Fruit fly (Drosophila melanogaster) whole organism, prepupa: ENCODE results near the gene CG31743.

ENCODE experiments used
- CG10631 ChIP-seq: fragments of 200-800 bp; sonication (Bioruptor generic); optimal IDR thresholded peaks from 2 replicates; lab custom pipeline; 2016; ENCODE audit warnings: missing biosample characterization, missing genetic modification characterization
- CG10669 ChIP-seq: fragments of 200-800 bp; sonication (Bioruptor generic); optimal IDR thresholded peaks from 3 replicates; lab custom pipeline; 2018; ENCODE audit warnings: missing biosample characterization, mild to moderate bottlenecking, missing genetic modification characterization, moderate library complexity
- CG15336 ChIP-seq: fragments of 200-800 bp; sonication (Bioruptor generic); IDR thresholded peaks from 2 replicates; pipeline ENCODE4 v1.3.6; 2022; ENCODE audit warnings: missing biosample characterization, missing genetic modification characterization
- CG1621 ChIP-seq: fragments of 200-800 bp; sonication (Bioruptor generic); optimal IDR thresholded peaks from 3 replicates; lab custom pipeline; 2018; ENCODE audit warnings: missing biosample characterization, mild to moderate bottlenecking, missing genetic modification characterization
- CG16779 ChIP-seq: fragments of 200-800 bp; sonication (Bioruptor generic); optimal IDR thresholded peaks from 3 replicates; lab custom pipeline; 2017; ENCODE audit warnings: missing biosample characterization, mild to moderate bottlenecking, missing genetic modification characterization
- CG3032 ChIP-seq: fragments of 200-800 bp; optimal IDR thresholded peaks from 2 replicates; lab custom pipeline; 2019; ENCODE audit warnings: missing biosample characterization, mild to moderate bottlenecking, missing genetic modification characterization, moderate library complexity
- CG31627 ChIP-seq: fragments of 200-800 bp; sonication (Bioruptor generic); optimal IDR thresholded peaks from 3 replicates; lab custom pipeline; 2016; ENCODE audit warnings: missing biosample characterization, missing genetic modification characterization
- CG32006 ChIP-seq: fragments of 200-800 bp; sonication (Bioruptor generic); optimal IDR thresholded peaks from 3 replicates; lab custom pipeline; 2017; ENCODE audit warnings: missing biosample characterization, mild to moderate bottlenecking, missing genetic modification characterization
- CG34406 ChIP-seq: fragments of 200-800 bp; sonication (Bioruptor generic); optimal IDR thresholded peaks from 3 replicates; lab custom pipeline; 2016; ENCODE audit warnings: missing biosample characterization, missing genetic modification characterization
- CG3919 ChIP-seq: fragments of 200-800 bp; sonication (Bioruptor generic); optimal IDR thresholded peaks from 3 replicates; lab custom pipeline; 2016; ENCODE audit warnings: missing biosample characterization, missing genetic modification characterization
- CG4318 ChIP-seq: fragments of 200-800 bp; sonication (Bioruptor generic); optimal IDR thresholded peaks from 3 replicates; lab custom pipeline; 2017; ENCODE audit warnings: missing biosample characterization, mild to moderate bottlenecking, missing genetic modification characterization
- CG6163 ChIP-seq: fragments of 200-800 bp; sonication (Bioruptor generic); IDR thresholded peaks from 3 replicates; pipeline ENCODE4 v1.3.6; 2022; ENCODE audit warnings: missing biosample characterization, missing genetic modification characterization
- CG6854 ChIP-seq: fragments of 200-800 bp; sonication (Bioruptor generic); optimal IDR thresholded peaks from 2 replicates; lab custom pipeline; 2017; ENCODE audit warnings: missing biosample characterization, mild to moderate bottlenecking, missing genetic modification characterization
- CG8119 ChIP-seq: fragments of 200-800 bp; sonication (Bioruptor generic); IDR thresholded peaks from 3 replicates; pipeline ENCODE4 v1.3.6; 2022; ENCODE audit warnings: missing biosample characterization, missing genetic modification characterization
- CG8319 ChIP-seq: fragments of 200-800 bp; sonication (Bioruptor generic); optimal IDR thresholded peaks from 3 replicates; lab custom pipeline; 2016; ENCODE audit warnings: missing biosample characterization, missing genetic modification characterization
- CG9139 ChIP-seq: fragments of 200-800 bp; sonication (Bioruptor generic); optimal IDR thresholded peaks from 3 replicates; lab custom pipeline; 2017; ENCODE audit warnings: missing biosample characterization, mild to moderate bottlenecking, missing genetic modification characterization
- Ets96B ChIP-seq: fragments of 200-800 bp; optimal IDR thresholded peaks from 2 replicates; lab custom pipeline; 2019; ENCODE audit warnings: missing biosample characterization, mild to moderate bottlenecking, missing genetic modification characterization, moderate library complexity
- Hr39 ChIP-seq: fragments of 200-800 bp; sonication (Bioruptor generic); optimal IDR thresholded peaks from 2 replicates; lab custom pipeline; 2016; ENCODE audit warnings: missing biosample characterization, missing genetic modification characterization
- Hr4 ChIP-seq: fragments of 200-800 bp; sonication (Bioruptor generic); optimal IDR thresholded peaks from 3 replicates; lab custom pipeline; 2016; ENCODE audit warnings: missing biosample characterization, missing genetic modification characterization
- Met ChIP-seq: fragments of 200-800 bp; sonication (Bioruptor generic); optimal IDR thresholded peaks from 3 replicates; lab custom pipeline; 2016; ENCODE audit warnings: missing biosample characterization, missing genetic modification characterization
- OdsH ChIP-seq: fragments of 200-800 bp; sonication (Bioruptor generic); optimal IDR thresholded peaks from 3 replicates; lab custom pipeline; 2016; ENCODE audit warnings: missing biosample characterization, missing genetic modification characterization
- Sox15 ChIP-seq: fragments of 200-800 bp; sonication (Bioruptor generic); optimal IDR thresholded peaks from 3 replicates; lab custom pipeline; 2016; ENCODE audit warnings: missing biosample characterization, missing genetic modification characterization
- achi ChIP-seq: fragments of 200-800 bp; sonication (Bioruptor generic); optimal IDR thresholded peaks from 3 replicates; lab custom pipeline; 2016; ENCODE audit warnings: missing biosample characterization, missing genetic modification characterization
- dsx ChIP-seq: fragments of 200-800 bp; optimal IDR thresholded peaks from 3 replicates; lab custom pipeline; 2019; ENCODE audit warnings: missing biosample characterization, mild to moderate bottlenecking, missing genetic modification characterization, moderate library complexity; ENCODE audit not compliant: poor library complexity, severe bottlenecking
- fd59A ChIP-seq: fragments of 200-800 bp; sonication (Bioruptor generic); optimal IDR thresholded peaks from 2 replicates; lab custom pipeline; 2017; ENCODE audit warnings: missing biosample characterization, mild to moderate bottlenecking, missing genetic modification characterization, missing genetic modification reagents
- fd85E ChIP-seq: fragments of 200-800 bp; sonication (Bioruptor generic); optimal IDR thresholded peaks from 3 replicates; lab custom pipeline; 2016; ENCODE audit warnings: missing biosample characterization, missing genetic modification characterization
- fkh ChIP-seq: fragments of 200-800 bp; sonication (Bioruptor generic); optimal IDR thresholded peaks from 3 replicates; lab custom pipeline; 2017; ENCODE audit warnings: missing biosample characterization, mild to moderate bottlenecking, missing genetic modification characterization, moderate library complexity
- lz ChIP-seq: fragments of 200-800 bp; sonication (Bioruptor generic); optimal IDR thresholded peaks from 3 replicates; lab custom pipeline; 2016; ENCODE audit warnings: missing biosample characterization, missing genetic modification characterization
- net ChIP-seq: fragments of 200-800 bp; sonication (Bioruptor generic); optimal IDR thresholded peaks from 3 replicates; lab custom pipeline; 2016; ENCODE audit warnings: missing biosample characterization, missing genetic modification characterization
- pdm3 ChIP-seq: fragments of 200-800 bp; sonication (Bioruptor generic); optimal IDR thresholded peaks from 3 replicates; lab custom pipeline; 2016; ENCODE audit warnings: missing biosample characterization, missing genetic modification characterization
- salr ChIP-seq, 2 experiments: fragments of 200-800 bp; sonication (Bioruptor generic); optimal IDR thresholded peaks; 3 replicates each; lab custom pipeline; 2016 to 2018; ENCODE audit warnings: missing biosample characterization in 2 of 2, missing genetic modification characterization in 2 of 2, mild to moderate bottlenecking in 1 of 2
- spab ChIP-seq: fragments of 200-800 bp; sonication (Bioruptor generic); optimal IDR thresholded peaks from 2 replicates; lab custom pipeline; 2017; ENCODE audit warnings: missing biosample characterization, mild to moderate bottlenecking, missing genetic modification characterization, missing genetic modification reagents
- ss ChIP-seq, 2 experiments: fragments of 200-800 bp; sonication (Bioruptor generic); optimal IDR thresholded peaks; 2 replicates in 1 of 2; 3 replicates in 1 of 2; lab custom pipeline; 2017 to 2018; ENCODE audit warnings: mild to moderate bottlenecking in 2 of 2, missing biosample characterization in 2 of 2, missing genetic modification characterization in 2 of 2, moderate library complexity in 1 of 2
- svp ChIP-seq: fragments of 200-800 bp; sonication (Bioruptor generic); peaks from one replicate; lab custom pipeline; 2016; ENCODE audit warnings: missing biosample characterization, missing genetic modification characterization

The CG31743 gene

DNA sequence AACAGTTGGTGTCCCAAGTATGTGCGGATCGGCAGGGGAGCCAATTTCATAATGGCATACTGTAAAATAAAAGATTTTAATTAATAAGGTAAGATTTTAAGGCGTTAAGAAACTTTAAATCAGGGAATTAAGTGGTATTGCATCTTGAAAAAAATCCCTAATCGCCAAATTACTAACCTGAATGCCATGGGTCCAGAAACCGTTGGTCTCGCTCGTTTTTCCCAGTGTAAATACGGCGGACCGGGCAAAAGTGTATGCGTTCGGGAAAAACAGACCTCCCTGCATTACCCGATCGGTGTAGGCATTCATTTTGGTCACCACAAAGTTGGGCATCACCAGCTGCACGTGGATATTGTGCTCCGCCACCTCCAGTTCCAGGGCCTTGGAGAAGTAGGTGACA, 36.0 kb upstream of the CG31743 start (continued):
- TF ChIP-seq CG4318 (GFP tag; lab: Kevin White, UChicago) (no peak), CG9139 (GFP tag; lab: Kevin White, UChicago) (no peak), lz (GFP tag; lab: Kevin White, UChicago) (peak; percentile 47), CG3032 (tag; lab: Kevin White, UChicago) (no peak), CG10669 (GFP tag; lab: Kevin White, UChicago) (no peak), CG6163 (GFP tag; lab: Robert Waterston, UW) (no peak; the same call in 2 of the 3 replicates), fd59A (no peak), spab (GFP tag; lab: Kevin White, UChicago) (no peak), CG16779 (no peak), pdm3 (GFP tag; lab: Kevin White, UChicago) (peak; percentile 17), Sox15 (GFP tag; lab: Kevin White, UChicago) (peak; percentile 10), CG1621 (tag; lab: Kevin White, UChicago) (no peak), CG8319 (GFP tag; lab: Kevin White, UChicago) (no peak)

DNA sequence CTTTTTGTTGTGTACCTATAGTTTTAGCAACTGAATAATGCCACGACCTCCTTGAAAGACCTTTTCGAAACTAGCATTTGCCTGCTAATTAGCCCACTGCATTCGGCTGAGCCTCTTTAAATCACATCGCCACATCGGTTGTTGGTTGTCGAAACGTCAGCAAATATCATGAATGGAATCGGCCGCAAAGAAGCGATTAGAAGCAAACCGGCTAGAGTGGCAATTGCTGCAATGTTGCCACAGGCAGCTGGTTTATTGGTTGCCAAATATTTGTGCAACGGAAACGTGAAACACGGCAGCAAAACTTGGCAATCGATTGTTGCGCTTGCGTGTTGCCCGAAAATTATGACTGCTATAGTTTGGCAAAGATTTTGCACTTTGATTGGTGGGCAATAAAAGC, 34.1 kb upstream of the CG31743 start:
- TF ChIP-seq fkh (GFP tag; lab: Kevin White, UChicago) (peak; percentile 13), OdsH (GFP tag; lab: Kevin White, UChicago) (no peak), net (GFP tag; lab: Kevin White, UChicago) (no peak)
- TF ChIP-seq, all 60 proteins: peak for 1

DNA sequence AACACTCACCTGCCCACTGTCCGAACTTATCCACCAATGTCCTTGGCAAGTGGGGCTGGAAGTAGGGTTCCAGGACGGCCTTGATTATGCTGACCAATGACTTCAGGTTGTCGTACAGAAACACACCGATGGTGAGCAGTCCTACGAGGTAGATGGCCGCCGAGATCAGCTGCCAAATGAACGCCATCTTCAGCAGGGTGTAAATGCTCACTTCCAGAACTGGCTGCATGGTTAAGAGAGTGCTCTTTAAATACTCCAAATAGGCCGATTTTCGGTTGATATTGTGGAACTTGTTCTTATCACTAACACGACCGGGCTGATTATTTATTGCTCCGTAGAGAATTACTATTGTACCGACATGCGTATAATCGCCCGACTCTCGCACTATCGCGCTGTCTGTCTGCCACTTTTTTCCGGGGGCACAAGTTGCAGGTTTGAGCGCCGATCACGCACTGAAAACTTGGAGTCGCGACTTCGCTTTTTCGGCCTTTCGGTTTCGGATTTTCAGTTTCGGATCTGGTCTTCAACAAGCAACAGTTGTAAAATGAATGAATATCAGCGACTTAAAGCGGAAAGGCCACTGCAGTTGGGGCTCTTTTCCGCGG, 32.5 kb upstream of the CG31743 start:
- TF ChIP-seq CG8319 (GFP tag; lab: Kevin White, UChicago), result no peak
- TF ChIP-seq CG15336 (GFP tag; lab: Robert Waterston, UW), result peak; percentile 24; the same call in 1 of the 2 replicates
- TF ChIP-seq ss (GFP tag; optimal IDR thresholded peaks at IDR 0.05; lab: Kevin White, UChicago), result peak in 1 of 2 experiments; percentile 15

DNA sequence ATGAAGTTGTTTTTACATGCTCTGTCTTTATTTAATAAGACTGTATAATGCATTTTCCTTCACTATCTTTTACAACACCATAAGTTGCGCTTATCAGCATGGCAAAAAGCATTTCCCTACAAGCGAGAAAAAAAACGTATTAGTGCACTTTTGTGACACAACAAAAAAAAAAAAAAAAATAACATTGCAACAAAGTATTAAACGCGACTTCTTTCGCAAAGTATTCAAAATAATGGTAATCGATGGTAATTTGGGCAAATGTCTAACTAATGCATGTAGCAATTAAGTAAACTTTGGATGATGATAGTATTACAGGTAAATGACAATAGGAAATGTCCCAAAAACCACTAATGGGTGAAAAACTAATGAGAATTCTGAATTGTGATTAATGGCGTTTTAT, 31.4 kb upstream of the CG31743 start:
- peak; percentile 67 for TF ChIP-seq dsx
- no peak for TF ChIP-seq fkh (GFP tag; lab: Kevin White, UChicago)
- no peak for TF ChIP-seq Ets96B
- no peak for TF ChIP-seq achi (GFP tag; lab: Kevin White, UChicago)
- no peak for TF ChIP-seq CG10669 (GFP tag; lab: Kevin White, UChicago)
- TF ChIP-seq, all 60 proteins: peak for 1

- no peak for TF ChIP-seq fd85E
- no peak for TF ChIP-seq Ets96B
- TF ChIP-seq Hr39 (GFP tag; lab: Kevin White, UChicago), result no peak
- TF ChIP-seq CG10631 (GFP tag; lab: Kevin White, UChicago), result no peak
- no peak for TF ChIP-seq CG31627 (GFP tag; lab: Kevin White, UChicago)
- no peak for TF ChIP-seq CG34406
- TF ChIP-seq CG3919, result no peak
- TF ChIP-seq CG6854 (GFP tag; lab: Kevin White, UChicago), result no peak
- no peak for TF ChIP-seq CG32006 (GFP tag; lab: Kevin White, UChicago)
These were observed 30.6 kb upstream of the CG31743 start, which contains the start of gene CG13284 for dm6 chr2L:16848670-16849069. Gene CG13284 (minus strand): TSS chr2L:16848716.

DNA sequence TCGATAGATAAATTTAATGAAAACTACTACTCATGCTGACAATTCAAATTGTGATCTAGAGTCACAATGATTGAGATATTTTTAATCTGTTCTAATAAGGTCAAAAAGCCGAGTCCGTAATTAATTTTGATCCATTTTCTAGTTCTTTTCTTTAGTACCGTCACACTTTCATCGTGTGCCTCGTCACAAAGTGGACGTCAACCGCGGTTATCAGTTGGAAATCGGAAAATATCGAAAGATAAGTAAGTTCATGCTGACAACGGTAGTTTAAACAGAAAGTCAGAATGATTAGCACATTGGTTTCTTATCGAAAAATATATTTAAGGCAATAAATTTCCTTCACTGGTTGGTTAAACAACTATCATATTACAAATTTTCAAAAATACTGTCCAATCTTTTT, 28.9 kb upstream of the CG31743 start:
- no peak for TF ChIP-seq pdm3 (GFP tag; lab: Kevin White, UChicago)
- no peak for TF ChIP-seq svp (GFP tag; lab: Kevin White, UChicago)
- TF ChIP-seq CG3032 (tag; lab: Kevin White, UChicago), result no peak
- no peak for TF ChIP-seq CG3919
- no peak for TF ChIP-seq CG1621 (tag; lab: Kevin White, UChicago)
- TF ChIP-seq Hr4 (GFP tag; lab: Kevin White, UChicago), result no peak
- TF ChIP-seq CG8119, result no peak
- no peak for TF ChIP-seq salr (GFP tag; optimal IDR thresholded peaks at IDR 0.05; lab: Kevin White, UChicago)
- TF ChIP-seq CG31627 (GFP tag; lab: Kevin White, UChicago), result no peak
- TF ChIP-seq Met (GFP tag; lab: Kevin White, UChicago), result no peak
- TF ChIP-seq, all 60 proteins: peak for 0
